Fruit fly (Drosophila melanogaster): ENCODE measurements around the gene CG45049.

- TF ChIP-seq tj (GFP tag; optimal IDR thresholded peaks at IDR 0.05) (no peak), bab1 (GFP tag; optimal IDR thresholded peaks at IDR 0.05) (no peak)
These were observed 42.5 kb upstream of the CG45049 start for dm6 chr3R:22684044-22684947.
